In genomic region chr3R:18583881-18584545, dm6 we compare ENCODE assay signal across 5 fruit fly cellular contexts.
TF ChIP-seq lines count a peak whose summit lies in the region.

No protein-coding gene starts in this region.

- peak; percentile 63 for TF ChIP-seq CTCF in whole organism, embryonic (GFP tag; optimal IDR thresholded peaks at IDR 0.05; lab: Kevin White, UChicago)

TF ChIP-seq in whole organism, adult, 20 proteins besides CTCF, POLR2A, EP300 and RAD21 (continues in another document):
- TF ChIP-seq toe (GFP tag; optimal IDR thresholded peaks at IDR 0.05; lab: Kevin White, UChicago) (peak; percentile 83), cnc (optimal IDR thresholded peaks at IDR 0.05; lab: Kevin White, UChicago) (no peak), cic (GFP tag; optimal IDR thresholded peaks at IDR 0.05; lab: Kevin White, UChicago) (peak; percentile 84), CG7101 (tag; optimal IDR thresholded peaks at IDR 0.05; lab: Kevin White, UChicago) (peak; percentile 89), kay (GFP tag; lab: Kevin White, UChicago; ENCODE audit: borderline replicate concordance) (peak; percentile 92), CG14711 (tag; optimal IDR thresholded peaks at IDR 0.05; lab: Kevin White, UChicago) (peak; percentile 82), ovo (GFP tag; optimal IDR thresholded peaks at IDR 0.05; lab: Kevin White, UChicago) (peak; percentile 95), CG12768 (GFP tag; optimal IDR thresholded peaks at IDR 0.05; lab: Kevin White, UChicago) (peak; percentile 94), Mnt (GFP tag; optimal IDR thresholded peaks at IDR 0.05; lab: Kevin White, UChicago) (peak; percentile 87), CG1620 (GFP tag; optimal IDR thresholded peaks at IDR 0.05; lab: Kevin White, UChicago) (peak; percentile 82), CG33017 (tag; optimal IDR thresholded peaks at IDR 0.05; lab: Kevin White, UChicago) (peak; percentile 91), Hr96 (GFP tag; optimal IDR thresholded peaks at IDR 0.05; lab: Kevin White, UChicago) (peak; percentile 48), Crg-1 (GFP tag; optimal IDR thresholded peaks at IDR 0.05; lab: Kevin White, UChicago) (peak; percentile 94), CG11617 (GFP tag; optimal IDR thresholded peaks at IDR 0.05; lab: Kevin White, UChicago) (peak; percentile 93), CG5204 (GFP tag; optimal IDR thresholded peaks at IDR 0.05; lab: Kevin White, UChicago) (peak; percentile 89), tj (GFP tag; optimal IDR thresholded peaks at IDR 0.05; lab: Kevin White, UChicago) (peak; percentile 64), Clk (GFP tag; optimal IDR thresholded peaks at IDR 0.05; lab: Kevin White, UChicago) (peak; percentile 82), CG7045 (GFP tag; optimal IDR thresholded peaks at IDR 0.05; lab: Kevin White, UChicago) (peak; percentile 87)

TF ChIP-seq in whole organism, embryonic, 481 proteins besides CTCF, POLR2A, EP300 and RAD21 (continues in another document):
- TF ChIP-seq CG12744 (GFP tag; optimal IDR thresholded peaks at IDR 0.05; lab: Kevin White, UChicago) (peak; percentile 93), CG11723 (GFP tag; optimal IDR thresholded peaks at IDR 0.05; lab: Kevin White, UChicago) (peak; percentile 94), CG11247 (GFP tag; IDR thresholded peaks at IDR 0.05; lab: Robert Waterston, UW) (peak; percentile 94), CG31388 (GFP tag; optimal IDR thresholded peaks at IDR 0.05; lab: Kevin White, UChicago) (peak; percentile 91), CG1647 (GFP tag; optimal IDR thresholded peaks at IDR 0.05; lab: Kevin White, UChicago) (peak; percentile 97), her (GFP tag; optimal IDR thresholded peaks at IDR 0.05; lab: Kevin White, UChicago) (peak; percentile 93), zfh2 (GFP tag; optimal IDR thresholded peaks at IDR 0.05; lab: Kevin White, UChicago) (peak; percentile 93), CG18476 (GFP tag; optimal IDR thresholded peaks at IDR 0.05; lab: Kevin White, UChicago) (peak; percentile 96), al (GFP tag; IDR thresholded peaks at IDR 0.05; lab: Robert Waterston, UW) (peak; percentile 94), CG17328 (GFP tag; IDR thresholded peaks at IDR 0.05; lab: Robert Waterston, UW) (peak; percentile 93), pfk (GFP tag; optimal IDR thresholded peaks at IDR 0.05; lab: Kevin White, UChicago) (peak; percentile 75), Doc2 (GFP tag; IDR thresholded peaks at IDR 0.05; lab: Robert Waterston, UW) (peak; percentile 84), repo (GFP tag; optimal IDR thresholded peaks at IDR 0.05; lab: Kevin White, UChicago) (peak; percentile 93), crol (GFP tag; IDR thresholded peaks at IDR 0.05; lab: Robert Waterston, UW) (peak; percentile 98), CG13894 (tag; optimal IDR thresholded peaks at IDR 0.05; lab: Kevin White, UChicago) (peak; percentile 93), ewg (GFP tag; optimal IDR thresholded peaks at IDR 0.05; lab: Kevin White, UChicago) (peak; percentile 96), vnd (GFP tag; IDR thresholded peaks at IDR 0.05; lab: Robert Waterston, UW; ENCODE audit: partially characterized antibody) (no peak), CG8924 (tag; optimal IDR thresholded peaks at IDR 0.05; lab: Kevin White, UChicago) (peak; percentile 99)

TF ChIP-seq in whole organism, prepupa, 60 proteins besides CTCF, POLR2A, EP300 and RAD21 (continues in another document):
- TF ChIP-seq CG4318 (GFP tag; optimal IDR thresholded peaks at IDR 0.05; lab: Kevin White, UChicago) (peak; percentile 84), dac (GFP tag; optimal IDR thresholded peaks at IDR 0.05; lab: Kevin White, UChicago) (peak; percentile 83), CG11762 (GFP tag; optimal IDR thresholded peaks at IDR 0.05; lab: Kevin White, UChicago; ENCODE audit: insufficient read depth) (peak; percentile 74), CG32006 (GFP tag; optimal IDR thresholded peaks at IDR 0.05; lab: Kevin White, UChicago) (peak; percentile 95), lz (GFP tag; optimal IDR thresholded peaks at IDR 0.05; lab: Kevin White, UChicago) (peak; percentile 85), CG3919 (GFP tag; optimal IDR thresholded peaks at IDR 0.05; lab: Kevin White, UChicago) (peak; percentile 94), CG6163 (GFP tag; IDR thresholded peaks at IDR 0.05; lab: Robert Waterston, UW) (peak; percentile 87), Eip78C (GFP tag; lab: Kevin White, UChicago) (peak; percentile 96), net (GFP tag; optimal IDR thresholded peaks at IDR 0.05; lab: Kevin White, UChicago) (peak; percentile 94), Hr38 (GFP tag; optimal IDR thresholded peaks at IDR 0.05; lab: Kevin White, UChicago) (no peak), CG8632 (GFP tag; optimal IDR thresholded peaks at IDR 0.05; lab: Kevin White, UChicago) (peak; percentile 78), CG9139 (GFP tag; optimal IDR thresholded peaks at IDR 0.05; lab: Kevin White, UChicago) (peak; percentile 76), CG15336 (GFP tag; IDR thresholded peaks at IDR 0.05; lab: Robert Waterston, UW) (peak; percentile 90), cyc (GFP tag; optimal IDR thresholded peaks at IDR 0.05; lab: Kevin White, UChicago) (peak; percentile 85), CG6792 (GFP tag; optimal IDR thresholded peaks at IDR 0.05; lab: Kevin White, UChicago) (peak; percentile 89), Eip75B (GFP tag; optimal IDR thresholded peaks at IDR 0.05; lab: Kevin White, UChicago) (peak; percentile 85), CG1621 (tag; optimal IDR thresholded peaks at IDR 0.05; lab: Kevin White, UChicago) (peak; percentile 88), dsx (GFP tag; optimal IDR thresholded peaks at IDR 0.05; lab: Kevin White, UChicago; ENCODE audit: poor library complexity, severe bottlenecking) (peak; percentile 84), CG10669 (GFP tag; optimal IDR thresholded peaks at IDR 0.05; lab: Kevin White, UChicago) (peak; percentile 94)

TF ChIP-seq in whole organism, pupa, 21 proteins besides CTCF, POLR2A, EP300 and RAD21:
- TF ChIP-seq CG12605 (GFP tag; IDR thresholded peaks at IDR 0.05; lab: Robert Waterston, UW) (peak; percentile 74), CG34367 (tag; optimal IDR thresholded peaks at IDR 0.05; lab: Kevin White, UChicago) (peak; percentile 84), CG10348 (GFP tag; IDR thresholded peaks at IDR 0.05; lab: Robert Waterston, UW) (peak; percentile 58), CG8301 (tag; optimal IDR thresholded peaks at IDR 0.05; lab: Kevin White, UChicago) (peak; percentile 92), Pif1B (GFP tag; optimal IDR thresholded peaks at IDR 0.05; lab: Kevin White, UChicago) (peak; percentile 90), gl (tag; optimal IDR thresholded peaks at IDR 0.05; lab: Kevin White, UChicago) (peak; percentile 76), CG17806 (tag; optimal IDR thresholded peaks at IDR 0.05; lab: Kevin White, UChicago) (peak; percentile 90), D1 (tag; optimal IDR thresholded peaks at IDR 0.05; lab: Kevin White, UChicago) (peak; percentile 46), fd96Ca (GFP tag; IDR thresholded peaks at IDR 0.05; lab: Robert Waterston, UW) (peak; percentile 97), CG14655 (GFP tag; optimal IDR thresholded peaks at IDR 0.05; lab: Kevin White, UChicago) (peak; percentile 94), Ets98B (GFP tag; IDR thresholded peaks at IDR 0.05; lab: Robert Waterston, UW) (peak; percentile 92), CG9948 (tag; optimal IDR thresholded peaks at IDR 0.05; lab: Kevin White, UChicago) (peak; percentile 92), CG8159 (tag; optimal IDR thresholded peaks at IDR 0.05; lab: Kevin White, UChicago) (peak; percentile 92), Snoo (tag; optimal IDR thresholded peaks at IDR 0.05; lab: Kevin White, UChicago) (peak; percentile 63), CG13204 (GFP tag; optimal IDR thresholded peaks at IDR 0.05; lab: Kevin White, UChicago) (peak; percentile 57), Pif1A (GFP tag; optimal IDR thresholded peaks at IDR 0.05; lab: Kevin White, UChicago) (peak; percentile 91), rn (GFP tag; IDR thresholded peaks at IDR 0.05; lab: Robert Waterston, UW) (peak; percentile 75), CG32121 (GFP tag; IDR thresholded peaks at IDR 0.05; lab: Robert Waterston, UW) (peak; percentile 88), CG4496 (GFP tag; IDR thresholded peaks at IDR 0.05; lab: Robert Waterston, UW) (peak; percentile 93), EcR (GFP tag; optimal IDR thresholded peaks at IDR 0.05; lab: Kevin White, UChicago) (peak; percentile 85), CG15710 (tag; optimal IDR thresholded peaks at IDR 0.05; lab: Kevin White, UChicago) (peak; percentile 89)

TF ChIP-seq in whole organism, wandering third instar larva, 38 proteins besides CTCF, POLR2A, EP300 and RAD21 (continues in another document):
- TF ChIP-seq N (GFP tag; optimal IDR thresholded peaks at IDR 0.05; lab: Kevin White, UChicago) = no peak
- no peak for TF ChIP-seq Dif (GFP tag; optimal IDR thresholded peaks at IDR 0.05; lab: Kevin White, UChicago; ENCODE audit: partially characterized antibody)
- TF ChIP-seq rgr (GFP tag; optimal IDR thresholded peaks at IDR 0.05; lab: Kevin White, UChicago) = peak; percentile 85
- no peak for TF ChIP-seq Myc (optimal IDR thresholded peaks at IDR 0.05; lab: Kevin White, UChicago)
- TF ChIP-seq h (GFP tag; optimal IDR thresholded peaks at IDR 0.05; lab: Kevin White, UChicago) = peak; percentile 89
- peak; percentile 84 for TF ChIP-seq br (GFP tag; optimal IDR thresholded peaks at IDR 0.05; lab: Kevin White, UChicago)
- no peak for TF ChIP-seq usp (GFP tag; optimal IDR thresholded peaks at IDR 0.05; lab: Kevin White, UChicago)
- TF ChIP-seq tai (GFP tag; optimal IDR thresholded peaks at IDR 0.05; lab: Kevin White, UChicago) = peak; percentile 73
- no peak for TF ChIP-seq brk (GFP tag; optimal IDR thresholded peaks at IDR 0.05; lab: Kevin White, UChicago)
- peak; percentile 67 for TF ChIP-seq Hnf4 (GFP tag; optimal IDR thresholded peaks at IDR 0.05; lab: Kevin White, UChicago)
- peak; percentile 82 for TF ChIP-seq fru (GFP tag; optimal IDR thresholded peaks at IDR 0.05; lab: Kevin White, UChicago)
- TF ChIP-seq Dfd (GFP tag; optimal IDR thresholded peaks at IDR 0.05; lab: Kevin White, UChicago) = no peak
- peak; percentile 80 for TF ChIP-seq HLH106 (tag; optimal IDR thresholded peaks at IDR 0.05; lab: Kevin White, UChicago)
- no peak for TF ChIP-seq CrebA (GFP tag; optimal IDR thresholded peaks at IDR 0.05; lab: Kevin White, UChicago; ENCODE audit: borderline replicate concordance)
- peak; percentile 81 for TF ChIP-seq OdsH (GFP tag; optimal IDR thresholded peaks at IDR 0.05; lab: Kevin White, UChicago)
- no peak for TF ChIP-seq Abd-B (GFP tag; optimal IDR thresholded peaks at IDR 0.05; lab: Kevin White, UChicago)
- peak; percentile 92 for TF ChIP-seq Hr83 (GFP tag; optimal IDR thresholded peaks at IDR 0.05; lab: Kevin White, UChicago; ENCODE audit: poor library complexity, severe bottlenecking)
- no peak for TF ChIP-seq GATAd (GFP tag; optimal IDR thresholded peaks at IDR 0.05; lab: Kevin White, UChicago)
- TF ChIP-seq dl (GFP tag; optimal IDR thresholded peaks at IDR 0.05; lab: Kevin White, UChicago; ENCODE audit: insufficient read depth in 1 of 2, partially characterized antibody in 2 of 2) = no peak
- TF ChIP-seq dsf (GFP tag; optimal IDR thresholded peaks at IDR 0.05; lab: Kevin White, UChicago; ENCODE audit: borderline replicate concordance) = peak; percentile 32
- TF ChIP-seq sv (GFP tag; optimal IDR thresholded peaks at IDR 0.05; lab: Kevin White, UChicago) = peak; percentile 97
- peak; percentile 49 for TF ChIP-seq CG9705 (GFP tag; optimal IDR thresholded peaks at IDR 0.05; lab: Kevin White, UChicago)
- peak; percentile 70 for TF ChIP-seq dmrt93B (GFP tag; optimal IDR thresholded peaks at IDR 0.05; lab: Kevin White, UChicago)
